Worm (Caenorhabditis elegans) whole organism, late embryonic: ENCODE results near the gene arx-5.

Experiments
- C08G9.2 ChIP-seq: sonication (generic microtip); optimal IDR thresholded peaks from 2 replicates; lab custom pipeline; 2016; ENCODE audit warnings: mild to moderate bottlenecking, missing genetic modification characterization, moderate library complexity, missing compliant biosample characterization
- K02D7.2 ChIP-seq: sonication (generic microtip); optimal IDR thresholded peaks from 2 replicates; lab custom pipeline; 2017; ENCODE audit warnings: mild to moderate bottlenecking, missing genetic modification characterization, missing compliant biosample characterization
- Y22D7AL.16 ChIP-seq: sonication (generic microtip); optimal IDR thresholded peaks from 2 replicates; lab custom pipeline; 2016; ENCODE audit warnings: missing genetic modification characterization, missing compliant biosample characterization
- ahr-1 ChIP-seq: sonication (generic microtip); optimal IDR thresholded peaks from 2 replicates; lab custom pipeline; 2016; ENCODE audit warnings: missing genetic modification characterization, missing compliant biosample characterization
- ceh-14 ChIP-seq: sonication (generic microtip); optimal IDR thresholded peaks from 2 replicates; lab custom pipeline; 2016; ENCODE audit warnings: missing genotype, missing genetic modification characterization, missing compliant biosample characterization
- ceh-18 ChIP-seq: sonication (generic microtip); optimal IDR thresholded peaks from 2 replicates; lab custom pipeline; 2016; ENCODE audit warnings: missing genetic modification characterization, missing compliant biosample characterization
- ceh-19 ChIP-seq: fragments of 200-800 bp; sonication (Bioruptor generic); optimal IDR thresholded peaks from 2 replicates; lab custom pipeline; 2018; ENCODE audit warnings: mild to moderate bottlenecking, missing genetic modification characterization, missing compliant biosample characterization
- ceh-2 ChIP-seq: sonication (generic microtip); optimal IDR thresholded peaks from 2 replicates; lab custom pipeline; 2016; ENCODE audit warnings: missing genotype, missing genetic modification characterization, missing compliant biosample characterization
- ceh-30 ChIP-seq: fragments of 150-350 bp; optimal IDR thresholded peaks from 2 replicates; lab custom pipeline; 2014; ENCODE audit warnings: missing biosample characterization, missing genetic modification characterization
- ceh-34 ChIP-seq: sonication (generic microtip); optimal IDR thresholded peaks from 2 replicates; lab custom pipeline; 2016; ENCODE audit warnings: mild to moderate bottlenecking, missing genetic modification characterization, missing compliant biosample characterization
- ceh-48 ChIP-seq: sonication (generic microtip); optimal IDR thresholded peaks from 2 replicates; lab custom pipeline; 2016; ENCODE audit warnings: missing genetic modification characterization, inconsistent platforms, missing compliant biosample characterization
- ceh-6 ChIP-seq: fragments of 200-800 bp; sonication (Bioruptor generic); optimal IDR thresholded peaks from 2 replicates; lab custom pipeline; 2018; ENCODE audit warnings: mild to moderate bottlenecking, missing genetic modification characterization, missing compliant biosample characterization
- dmd-4 ChIP-seq: sonication (generic microtip); optimal IDR thresholded peaks from 2 replicates; lab custom pipeline; 2016; ENCODE audit warnings: borderline replicate concordance, missing genetic modification characterization, missing compliant biosample characterization
- dve-1 ChIP-seq: sonication (generic microtip); optimal IDR thresholded peaks from 2 replicates; lab custom pipeline; 2017; ENCODE audit warnings: antibody characterized with exemption, mild to moderate bottlenecking, missing genetic modification characterization, missing compliant biosample characterization
- elt-2 ChIP-seq: sonication (generic microtip); optimal IDR thresholded peaks from 2 replicates; lab custom pipeline; 2016; ENCODE audit warnings: missing genetic modification reagents, missing genetic modification characterization, missing compliant biosample characterization
- elt-4 ChIP-seq: sonication (generic microtip); optimal IDR thresholded peaks from 2 replicates; lab custom pipeline; 2016; ENCODE audit warnings: missing genetic modification characterization, missing compliant biosample characterization
- ets-4 ChIP-seq: sonication (generic microtip); optimal IDR thresholded peaks from 2 replicates; lab custom pipeline; 2016; ENCODE audit warnings: missing genetic modification characterization, missing compliant biosample characterization
- fkh-10 ChIP-seq: fragments of 150-350 bp; optimal IDR thresholded peaks from 2 replicates; lab custom pipeline; 2014; ENCODE audit warnings: missing biosample characterization, missing genetic modification reagents, missing genetic modification characterization
- fkh-6 ChIP-seq: sonication (generic microtip); optimal IDR thresholded peaks from 2 replicates; lab custom pipeline; 2016; ENCODE audit warnings: missing genetic modification characterization, missing compliant biosample characterization
- hlh-13 ChIP-seq: fragments of 200-800 bp; sonication (Bioruptor generic); optimal IDR thresholded peaks from 2 replicates; lab custom pipeline; 2018; ENCODE audit warnings: mild to moderate bottlenecking, missing genetic modification characterization, missing compliant biosample characterization
- hlh-15 ChIP-seq: sonication (generic microtip); optimal IDR thresholded peaks from 2 replicates; lab custom pipeline; 2016; ENCODE audit warnings: missing genetic modification characterization, missing compliant biosample characterization
- hlh-6 ChIP-seq: sonication (generic microtip); optimal IDR thresholded peaks from 2 replicates; lab custom pipeline; 2016; ENCODE audit warnings: missing genotype, missing genetic modification characterization, missing compliant biosample characterization
- hlh-8 ChIP-seq: sonication (generic microtip); optimal IDR thresholded peaks from 2 replicates; lab custom pipeline; 2016; ENCODE audit warnings: missing genotype, missing genetic modification characterization, missing compliant biosample characterization
- madf-2 ChIP-seq: sonication (generic microtip); optimal IDR thresholded peaks from 2 replicates; lab custom pipeline; 2017; ENCODE audit warnings: missing genetic modification characterization, missing compliant biosample characterization
- nhr-11 ChIP-seq: fragments of 150-350 bp; optimal IDR thresholded peaks from 2 replicates; lab custom pipeline; 2014; ENCODE audit warnings: missing biosample characterization, missing genetic modification characterization
- odd-2 ChIP-seq: sonication (generic microtip); optimal IDR thresholded peaks from 2 replicates; lab custom pipeline; 2017; ENCODE audit warnings: antibody characterized with exemption, mild to moderate bottlenecking, missing genetic modification characterization, missing compliant biosample characterization
- pat-9 ChIP-seq: fragments of 200-800 bp; sonication (Bioruptor generic); optimal IDR thresholded peaks from 2 replicates; lab custom pipeline; 2018; ENCODE audit warnings: mild to moderate bottlenecking, missing genetic modification characterization, moderate library complexity, missing compliant biosample characterization
- pha-2 ChIP-seq: sonication (generic microtip); optimal IDR thresholded peaks from 2 replicates; lab custom pipeline; 2017; ENCODE audit warnings: mild to moderate bottlenecking, missing genetic modification characterization, missing compliant biosample characterization
- pha-4 ChIP-seq: fragments of 150-350 bp; optimal IDR thresholded peaks from 2 replicates; lab custom pipeline; 2018; ENCODE audit warnings: missing biosample characterization, missing genetic modification reagents, missing genetic modification characterization
- pros-1 ChIP-seq: fragments of 150-350 bp; optimal IDR thresholded peaks from 2 replicates; lab custom pipeline; 2014; ENCODE audit warnings: missing biosample characterization, missing genetic modification reagents, missing genetic modification characterization
- rnt-1 ChIP-seq: sonication (generic microtip); optimal IDR thresholded peaks from 2 replicates; lab custom pipeline; 2016; ENCODE audit warnings: missing genetic modification characterization, missing compliant biosample characterization
- syd-9 ChIP-seq: sonication (generic microtip); optimal IDR thresholded peaks from 2 replicates; lab custom pipeline; 2016; ENCODE audit warnings: mild to moderate bottlenecking, missing genetic modification characterization, moderate library complexity, missing compliant biosample characterization
- tbx-7 ChIP-seq: sonication (generic microtip); optimal IDR thresholded peaks from 2 replicates; lab custom pipeline; 2016; ENCODE audit warnings: missing genotype, missing genetic modification characterization, missing compliant biosample characterization
- unc-3 ChIP-seq, 2 experiments: fragments of 200-800 bp in 1 of 2; sonication (Bioruptor generic) in 1 of 2; sonication (generic microtip) in 1 of 2; conservative IDR thresholded peaks in 1 of 2; optimal IDR thresholded peaks in 1 of 2; 2 replicates each; pipeline versions ENCODE4 v1.3.6 to Lab custom; 2016 to 2022; ENCODE audit warnings: missing compliant biosample characterization in 2 of 2, missing genetic modification characterization in 2 of 2, missing genetic modification reagents in 1 of 2
- unc-42 ChIP-seq: sonication (generic microtip); optimal IDR thresholded peaks from 2 replicates; lab custom pipeline; 2016; ENCODE audit warnings: missing genotype, missing genetic modification characterization, missing compliant biosample characterization
- unc-86 ChIP-seq: sonication (generic microtip); optimal IDR thresholded peaks from 2 replicates; lab custom pipeline; 2016; ENCODE audit warnings: missing genetic modification characterization, missing compliant biosample characterization
- ztf-16 ChIP-seq: sonication (generic microtip); optimal IDR thresholded peaks from 2 replicates; lab custom pipeline; 2017; ENCODE audit warnings: missing genetic modification characterization, missing compliant biosample characterization

The arx-5 gene

ce11 chrIII:12807726-12808125 is 10.2 kb downstream of the arx-5 start, which contains the start of gene BE10.3 (continued):
- TF ChIP-seq C08G9.2 (tag; lab: Kevin White, UChicago), result no peak
- no peak for TF ChIP-seq hlh-8 (tag; lab: Kevin White, UChicago)
- TF ChIP-seq ceh-34 (tag; lab: Kevin White, UChicago), result no peak

ce11 chrIII:12806712-12807111 is 11.2 kb downstream of the arx-5 start, which contains the start of gene BE10.5:
BE10.5 (minus strand) TSS chrIII:12806812.
- no peak for TF ChIP-seq hlh-8 (tag; lab: Kevin White, UChicago)
- no peak for TF ChIP-seq Y22D7AL.16 (tag; lab: Kevin White, UChicago)

ce11 chrIII:12800529-12800928 is 17.4 kb downstream of the arx-5 start:
- TF ChIP-seq unc-86 (tag; lab: Kevin White, UChicago) (no peak), ahr-1 (no peak), ceh-48 (tag; lab: Kevin White, UChicago) (no peak), ztf-16 (tag; lab: Kevin White, UChicago) (no peak), rnt-1 (peak; percentile 69), fkh-6 (tag; lab: Kevin White, UChicago) (no peak)

- TF ChIP-seq ceh-2 (tag; lab: Kevin White, UChicago) (no peak), tbx-7 (tag; lab: Kevin White, UChicago) (no peak), ceh-18 (tag; lab: Kevin White, UChicago) (no peak), unc-42 (tag; lab: Kevin White, UChicago) (no peak), pha-4 (no peak), ceh-30 (no peak), pros-1 (tag; lab: Kevin White, UChicago) (no peak), pat-9 (no peak), fkh-10 (no peak), syd-9 (tag; lab: Kevin White, UChicago) (no peak), ets-4 (no peak), nhr-11 (tag; lab: Kevin White, UChicago) (no peak)
These were observed 19.4 kb downstream of the arx-5 start, which contains the start of gene agmo-1 for ce11 chrIII:12798469-12798868. agmo-1 (minus strand) TSS chrIII:12798569.

ce11 chrIII:12794200-12794599 is 23.7 kb downstream of the arx-5 start:
- TF ChIP-seq ceh-19 (GFP tag; lab: Kevin White, UChicago), result no peak
- no peak for TF ChIP-seq ceh-48 (tag; lab: Kevin White, UChicago)
- TF ChIP-seq ceh-18 (tag; lab: Kevin White, UChicago), result no peak
- no peak for TF ChIP-seq ahr-1
- no peak for TF ChIP-seq madf-2 (tag; lab: Kevin White, UChicago)
- TF ChIP-seq hlh-6 (tag; lab: Kevin White, UChicago), result no peak
- TF ChIP-seq fkh-6 (tag; lab: Kevin White, UChicago), result no peak
- TF ChIP-seq dve-1, result no peak
- TF ChIP-seq pha-4, result no peak

ce11 chrIII:12789420-12789819 is 28.5 kb downstream of the arx-5 start, which contains the start of gene BE10.1:
BE10.1 (minus strand) TSS chrIII:12789520.
- no peak for TF ChIP-seq Y22D7AL.16 (tag; lab: Kevin White, UChicago)
- no peak for TF ChIP-seq K02D7.2 (tag; lab: Kevin White, UChicago)
- no peak for TF ChIP-seq ceh-6
- no peak for TF ChIP-seq unc-3 (GFP tag; conservative IDR thresholded peaks at IDR 0.05; lab: Robert Waterston, UW)
- no peak for TF ChIP-seq unc-3 (tag; optimal IDR thresholded peaks at IDR 0.05; lab: Kevin White, UChicago)
- TF ChIP-seq fkh-6 (tag; lab: Kevin White, UChicago), result no peak
- TF ChIP-seq elt-2 (tag; lab: Kevin White, UChicago), result no peak
- no peak for TF ChIP-seq odd-2 (tag; lab: Kevin White, UChicago)
- TF ChIP-seq hlh-15 (tag; lab: Kevin White, UChicago), result no peak
- no peak for TF ChIP-seq ztf-16 (tag; lab: Kevin White, UChicago)
- no peak for TF ChIP-seq ets-4
- no peak for TF ChIP-seq pha-2
- TF ChIP-seq elt-4 (tag; lab: Kevin White, UChicago), result no peak
- TF ChIP-seq dmd-4 (tag; lab: Kevin White, UChicago), result no peak
- TF ChIP-seq pros-1 (tag; lab: Kevin White, UChicago), result no peak
- no peak for TF ChIP-seq ceh-14
- no peak for TF ChIP-seq hlh-13 (GFP tag; lab: Kevin White, UChicago)
